Worm (Caenorhabditis elegans) whole organism, midembryonic: ENCODE measurements around the gene T05C3.2.

Experiments
- klf-2 ChIP-seq: fragments of 200-800 bp; sonication (Bioruptor generic); conservative IDR thresholded peaks from 2 replicates; pipeline ENCODE4 v1.3.6; 2022; ENCODE audit warnings: missing genetic modification reagents, missing genetic modification characterization, missing compliant biosample characterization
- med-1 ChIP-seq: sonication (generic microtip); optimal IDR thresholded peaks from 2 replicates; lab custom pipeline; 2017; ENCODE audit warnings: missing genetic modification characterization, mild to moderate bottlenecking, missing compliant biosample characterization, antibody characterized with exemption, missing genetic modification reagents; ENCODE audit not compliant: insufficient read depth

- no peak for TF ChIP-seq med-1 (GFP tag; lab: Kevin White, UChicago)
- no peak for TF ChIP-seq klf-2 (GFP tag; lab: Robert Waterston, UW)
Observed at ce11 chrV:5488766-5489165, 4.8 kb upstream of the T05C3.2 start, which contains the start of gene grl-18.
